Worm (Caenorhabditis elegans) whole organism, L1 larva: ENCODE results near the gene F34H10.3.

Experiments
- ama-1 ChIP-seq: fragments of 150-350 bp; optimal IDR thresholded peaks from 2 replicates; lab custom pipeline; 2014
- mdl-1 ChIP-seq, 2 experiments: fragments of 150-350 bp; optimal IDR thresholded peaks; 2 replicates each; lab custom pipeline; 2014 to 2017; ENCODE audit warnings: missing biosample characterization in 2 of 2, missing genetic modification characterization in 2 of 2, inconsistent platforms in 1 of 2
- sox-4 ChIP-seq: sonication (generic microtip); optimal IDR thresholded peaks from 2 replicates; lab custom pipeline; 2016; ENCODE audit warnings: missing genetic modification characterization, missing compliant biosample characterization

DNA sequence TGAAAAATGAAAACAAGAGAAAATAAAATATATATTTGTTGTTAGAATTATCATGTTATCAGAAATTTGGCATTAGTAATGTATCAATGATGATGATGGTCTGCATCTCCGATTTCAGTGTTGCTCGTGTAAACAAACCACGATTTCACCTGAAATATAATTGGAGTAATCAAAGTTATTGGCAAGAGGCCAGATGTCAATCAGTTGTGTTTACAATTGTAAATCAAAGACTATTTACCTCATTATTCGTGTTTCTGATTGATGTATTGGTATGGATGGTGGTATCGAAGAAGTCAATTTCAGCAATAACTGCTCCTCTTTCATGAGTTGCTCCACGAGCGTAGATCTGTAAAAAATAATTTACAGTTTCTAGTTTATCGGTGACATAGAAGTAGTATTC, 41.2 kb upstream of the F34H10.3 start:
- TF ChIP-seq mdl-1 (tag; optimal IDR thresholded peaks at IDR 0.05; lab: Kevin White, UChicago) (no peak), ama-1 (lab: Kevin White, UChicago) (no peak), sox-4 (no peak)
